Fruit fly (Drosophila melanogaster) Kc167 (cell line): ENCODE data around the gene fax.

Experiments used
- Sin3A ChIP-seq: fragments of >200 bp; optimal IDR thresholded peaks from 2 replicates; lab custom pipeline; 2018; ENCODE audit warnings: missing external identifiers
- h ChIP-seq: fragments of >200 bp; optimal IDR thresholded peaks from 3 replicates; lab custom pipeline; 2018; ENCODE audit warnings: missing external identifiers
- insv ChIP-seq: fragments of >200 bp; optimal IDR thresholded peaks from 3 replicates; lab custom pipeline; 2018; ENCODE audit warnings: missing external identifiers
- psq ChIP-seq: fragments of >200 bp; optimal IDR thresholded peaks from 2 replicates; lab custom pipeline; 2017; ENCODE audit warnings: missing external identifiers
- ttk ChIP-seq: sonication (Bioruptor generic); optimal IDR thresholded peaks from 2 replicates; lab custom pipeline; 2017; ENCODE audit warnings: missing external identifiers

dm6 chr3L:16359795-16360194, 51.8 kb downstream of the fax start:
- TF ChIP-seq ttk (no peak), psq (lab: Kevin White, UChicago) (no peak), h (no peak), Sin3A (no peak), insv (lab: Kevin White, UChicago) (no peak)
